Worm (Caenorhabditis elegans): ENCODE measurements around the gene fln-1.

- no peak for TF ChIP-seq egl-27 (tag; optimal IDR thresholded peaks at IDR 0.05)
- TF ChIP-seq snpc-4 (tag; optimal IDR thresholded peaks at IDR 0.05) = peak; percentile 11
- no peak for TF ChIP-seq unc-39 (tag; optimal IDR thresholded peaks at IDR 0.05)
- TF ChIP-seq nhr-25 (tag; optimal IDR thresholded peaks at IDR 0.05) = peak; percentile 53
- peak; percentile 65 for TF ChIP-seq jun-1 (tag; optimal IDR thresholded peaks at IDR 0.05)
Observed at ce11 chrIV:410420-410891, 34.6 kb upstream of the fln-1 start, which contains the start of gene T07A9.12.
